Worm (Caenorhabditis elegans): ENCODE results near the gene pdha-1.

ce11 chrII:8106921-8107695 is 41.0 kb downstream of the pdha-1 start, which contains the start of the genes chst-1 and C41C4.9:
- peak; percentile 54 for TF ChIP-seq unc-39 (tag; optimal IDR thresholded peaks at IDR 0.05)
- TF ChIP-seq snpc-4 (tag; optimal IDR thresholded peaks at IDR 0.05) = no peak
- peak; percentile 80 for TF ChIP-seq unc-62 (GFP tag; optimal IDR thresholded peaks at IDR 0.05)
- peak; percentile 16 for TF ChIP-seq lsy-2 (tag; optimal IDR thresholded peaks at IDR 0.05)
- peak; percentile 31 for TF ChIP-seq ztf-11 (tag; optimal IDR thresholded peaks at IDR 0.05)
- TF ChIP-seq lin-13 (tag; optimal IDR thresholded peaks at IDR 0.05) = peak; percentile 29
- TF ChIP-seq nhr-28 (tag; optimal IDR thresholded peaks at IDR 0.05) = peak; percentile 35
- peak; percentile 80 for TF ChIP-seq pha-4 (tag; optimal IDR thresholded peaks at IDR 0.05)
- peak; percentile 90 for TF ChIP-seq ham-2 (GFP tag; optimal IDR thresholded peaks at IDR 0.05)
- peak; percentile 97 for TF ChIP-seq sptf-1 (tag; optimal IDR thresholded peaks at IDR 0.05)

Measured in whole organism, mixed stage, embryonic.